Worm (Caenorhabditis elegans) whole organism, L4/young adult: ENCODE results near the gene F18H3.1.

Experiments used
- W03F9.2 ChIP-seq: fragments of 150-350 bp; optimal IDR thresholded peaks from 2 replicates; lab custom pipeline; 2014; ENCODE audit warnings: missing biosample characterization, missing genetic modification characterization
- dao-5 ChIP-seq: sonication (generic microtip); optimal IDR thresholded peaks from 2 replicates; lab custom pipeline; 2016; ENCODE audit warnings: missing genotype, missing genetic modification characterization, moderate library complexity, missing compliant biosample characterization
- him-1 ChIP-seq: sonication (generic microtip); optimal IDR thresholded peaks from 2 replicates; lab custom pipeline; 2016; ENCODE audit warnings: missing genotype, missing genetic modification reagents, missing genetic modification characterization, missing compliant biosample characterization

The F18H3.1 gene

DNA sequence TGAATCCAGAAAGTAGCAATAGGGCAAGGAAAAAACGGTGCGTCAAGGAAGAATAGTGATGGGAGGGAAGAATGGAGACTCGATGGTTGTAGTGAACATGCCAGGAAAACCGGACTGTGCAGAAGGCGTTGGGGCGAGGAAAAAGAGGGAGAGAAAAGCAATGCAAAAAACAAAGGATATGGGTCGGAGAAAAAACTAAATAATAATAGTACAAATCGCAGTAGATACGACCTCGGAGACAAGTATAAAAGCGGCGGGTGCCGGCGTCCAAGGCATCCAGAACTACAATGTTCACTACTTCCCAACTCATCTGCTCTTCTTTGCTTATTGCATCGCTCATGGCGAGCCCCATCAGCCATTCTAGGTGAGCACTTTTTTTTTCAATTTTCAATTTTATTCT is 17.3 kb downstream of the F18H3.1 start, which contains the start of gene R01E6.5:
Gene R01E6.5 (plus strand): TSS at position 301 of the 400 bp plus-strand sequence.
- TF ChIP-seq him-1 (tag; lab: Kevin White, UChicago) (no peak), dao-5 (tag; lab: Kevin White, UChicago) (no peak), W03F9.2 (no peak)

DNA sequence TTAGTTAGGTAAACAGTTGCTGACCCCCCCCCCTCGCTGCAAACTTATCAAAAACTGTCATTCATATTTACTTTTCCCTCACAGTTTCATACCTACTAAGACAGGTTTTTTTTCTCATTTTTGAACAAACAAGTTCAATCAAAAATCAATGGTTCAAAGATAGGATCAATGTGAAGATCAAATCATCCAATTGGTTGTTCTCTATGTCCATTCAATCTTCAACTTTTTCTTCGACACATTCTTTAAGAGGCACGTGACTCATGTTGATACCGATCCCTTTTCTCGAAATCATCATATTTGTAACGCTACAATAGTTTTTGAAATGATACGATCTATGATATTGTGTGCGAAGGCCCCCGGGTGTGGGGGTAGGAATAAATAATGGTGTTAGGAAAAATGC is 20.2 kb downstream of the F18H3.1 start:
- TF ChIP-seq dao-5 (tag; lab: Kevin White, UChicago) (no peak), him-1 (tag; lab: Kevin White, UChicago) (no peak), W03F9.2 (no peak)

DNA sequence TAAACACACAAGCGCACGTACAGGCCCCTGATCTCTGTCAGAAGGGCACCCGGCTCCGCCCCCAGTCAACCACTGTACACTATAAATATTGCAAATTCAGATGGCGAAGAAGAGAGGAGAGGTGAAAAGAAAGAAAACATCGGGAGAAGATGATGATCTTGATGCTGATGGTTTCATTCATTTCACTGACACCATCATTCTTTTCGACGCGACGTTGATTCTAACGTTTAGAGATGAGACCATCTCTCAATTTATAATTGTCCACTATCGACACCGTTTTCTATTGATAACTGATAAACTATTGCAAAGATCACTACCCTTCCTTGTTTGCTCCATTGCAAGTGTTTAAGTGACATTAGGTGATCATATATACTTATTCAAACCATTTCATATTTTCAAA is 21.9 kb downstream of the F18H3.1 start:
- TF ChIP-seq W03F9.2 (no peak), dao-5 (tag; lab: Kevin White, UChicago) (no peak), him-1 (tag; lab: Kevin White, UChicago) (no peak)

DNA sequence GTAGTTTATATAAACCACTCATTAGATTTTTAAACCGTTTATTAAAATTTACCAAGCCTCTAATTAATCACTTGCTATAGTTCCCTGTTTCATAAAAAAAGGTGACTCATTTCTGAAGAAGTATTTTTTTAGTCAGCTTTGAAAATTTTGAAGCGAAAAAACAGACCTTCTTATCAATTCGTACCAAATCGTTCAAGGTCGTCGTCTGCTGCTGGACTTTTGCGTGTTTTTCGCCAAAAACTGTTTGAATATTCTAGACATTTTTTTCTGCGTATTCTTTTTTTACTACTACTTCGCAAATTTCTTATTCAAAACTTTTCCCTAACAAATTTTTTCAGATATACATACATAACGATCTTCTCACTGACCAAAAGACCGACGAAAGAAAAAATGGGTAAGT is 22.8 kb downstream of the F18H3.1 start, which contains the start of gene cah-4:
Gene cah-4 (plus strand): TSS at position 339 of the 400 bp plus-strand sequence.
- TF ChIP-seq W03F9.2 = no peak

DNA sequence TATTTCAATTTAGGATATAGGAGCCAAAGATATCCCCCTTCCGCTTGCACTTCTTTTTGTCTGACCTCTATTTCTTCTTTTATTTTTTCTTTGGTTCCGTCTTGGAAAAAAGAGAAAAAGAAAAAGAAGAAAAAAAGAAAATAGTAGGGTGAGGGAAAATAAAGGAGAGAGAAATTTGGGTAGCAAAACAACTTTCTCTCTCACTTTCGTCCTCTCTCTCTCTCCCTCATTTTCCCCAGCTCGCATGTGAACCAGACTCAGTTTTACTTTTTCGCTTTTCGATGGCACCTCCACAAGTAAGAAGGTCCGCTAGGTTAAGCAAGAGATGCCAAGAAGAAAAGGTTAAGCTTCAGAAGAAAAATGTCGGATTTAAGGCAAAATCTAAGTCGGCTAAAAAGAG is 23.3 kb downstream of the F18H3.1 start:
- TF ChIP-seq dao-5 (tag; lab: Kevin White, UChicago) (no peak), W03F9.2 (no peak), him-1 (tag; lab: Kevin White, UChicago) (no peak)

DNA sequence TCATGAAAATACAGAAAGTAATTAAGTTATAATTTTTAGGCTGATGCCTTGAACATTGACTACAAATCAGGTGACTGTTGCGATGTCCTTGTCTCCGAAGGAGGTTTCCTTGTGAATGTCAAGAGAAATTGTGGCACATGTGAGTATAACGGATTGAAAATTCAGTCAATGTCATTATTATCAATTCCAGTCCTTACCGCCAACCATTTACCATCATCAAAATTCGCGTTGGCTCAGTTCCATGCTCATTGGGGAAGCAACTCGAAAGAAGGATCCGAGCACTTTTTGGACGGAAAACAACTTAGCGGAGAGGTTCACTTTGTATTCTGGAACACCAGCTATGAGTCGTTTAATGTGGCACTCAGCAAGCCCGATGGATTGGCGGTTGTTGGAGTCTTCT is 23.9 kb downstream of the F18H3.1 start:
- TF ChIP-seq him-1 (tag; lab: Kevin White, UChicago) (no peak), dao-5 (tag; lab: Kevin White, UChicago) (no peak), W03F9.2 (no peak)

DNA sequence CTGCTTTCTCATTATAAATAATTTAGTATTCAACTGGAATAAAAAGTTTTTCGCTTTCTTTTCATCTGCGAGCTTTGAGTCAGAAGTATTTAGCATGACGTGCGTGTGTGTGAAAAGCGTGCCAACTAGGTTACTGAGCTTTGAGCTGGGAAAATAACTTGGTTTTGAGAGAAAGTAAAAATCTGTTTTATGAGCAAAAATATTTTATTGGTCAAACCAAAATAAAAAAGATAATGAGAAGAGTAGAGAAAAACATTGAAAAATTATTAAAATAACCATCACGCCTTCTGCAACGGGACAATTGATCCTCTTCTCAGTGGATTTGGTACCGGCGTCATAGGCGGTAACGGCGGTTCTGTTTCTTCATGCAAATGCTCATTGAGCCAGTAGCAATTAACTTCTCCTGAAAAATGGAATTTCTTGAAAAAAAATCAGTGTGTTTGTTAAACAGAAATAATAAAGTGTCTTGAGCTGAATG is 25.1 kb downstream of the F18H3.1 start:
- TF ChIP-seq W03F9.2 (no peak), dao-5 (tag; lab: Kevin White, UChicago) (no peak), him-1 (tag; lab: Kevin White, UChicago) (no peak)

DNA sequence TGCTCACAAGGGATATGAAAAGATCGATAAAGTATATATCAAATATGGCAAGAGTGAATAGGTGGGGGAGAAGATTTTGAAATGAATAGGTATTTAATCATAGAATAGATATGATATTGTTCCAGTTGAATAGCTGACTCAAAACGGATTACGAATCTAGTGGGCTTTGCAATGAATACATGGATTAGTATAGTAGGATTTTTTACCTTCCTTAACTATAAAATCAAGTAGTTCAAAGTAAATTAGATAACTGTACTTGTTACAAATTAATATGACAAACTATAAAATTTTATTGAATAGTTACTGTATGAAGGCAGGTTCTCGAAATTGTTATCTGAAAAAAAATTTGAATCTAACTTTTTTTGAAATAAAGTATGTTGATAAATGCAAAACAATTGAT is 31.4 kb downstream of the F18H3.1 start, which contains the start of gene odr-1:
Gene odr-1 (minus strand): TSS at position 101 of the 400 bp plus-strand sequence.
- no peak for TF ChIP-seq W03F9.2
- no peak for TF ChIP-seq dao-5 (tag; lab: Kevin White, UChicago)
- no peak for TF ChIP-seq him-1 (tag; lab: Kevin White, UChicago)

DNA sequence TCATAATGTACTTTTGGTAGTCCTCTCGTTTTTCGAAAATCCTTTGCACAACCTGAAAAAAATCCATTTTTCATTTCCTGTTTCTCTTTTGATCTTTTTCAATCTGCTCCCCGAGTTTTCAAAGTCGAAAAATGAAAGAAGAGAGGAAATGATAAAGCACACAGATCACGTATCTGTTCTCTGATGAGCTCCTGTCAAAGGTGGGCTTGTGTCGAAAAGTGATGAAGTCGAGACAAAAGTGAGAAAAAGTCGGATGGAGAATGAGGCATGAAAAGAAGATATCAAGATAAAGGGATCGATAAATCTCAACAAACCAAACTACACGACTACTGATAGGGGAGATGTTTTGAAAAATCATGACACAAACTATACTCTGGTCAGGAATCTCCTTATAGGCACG is 35.6 kb downstream of the F18H3.1 start:
- TF ChIP-seq him-1 (tag; lab: Kevin White, UChicago) (no peak), dao-5 (tag; lab: Kevin White, UChicago) (no peak), W03F9.2 (no peak)

DNA sequence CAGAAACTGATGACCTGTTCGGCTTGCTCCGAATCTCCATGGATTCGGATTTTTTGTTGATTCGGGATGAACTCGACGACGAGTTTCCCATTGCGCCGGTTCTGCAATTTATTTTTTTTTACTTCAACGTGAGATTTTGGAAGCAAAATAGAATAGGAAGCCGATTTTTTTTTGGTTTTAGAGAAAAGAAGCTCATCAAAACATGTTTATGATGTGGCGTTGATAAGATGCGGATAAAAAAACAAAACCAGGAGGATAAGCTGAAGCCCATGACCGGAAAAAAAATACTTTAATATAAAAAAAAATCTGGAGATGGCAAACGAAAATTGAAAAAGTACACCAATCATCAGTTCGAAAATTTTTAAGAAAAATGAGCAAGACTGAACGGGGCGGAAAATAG is 36.6 kb downstream of the F18H3.1 start, which contains the start of gene glb-20:
Gene glb-20 (minus strand): TSS at position 101 of the 400 bp plus-strand sequence.
- TF ChIP-seq dao-5 (tag; lab: Kevin White, UChicago) (no peak), W03F9.2 (no peak), him-1 (tag; lab: Kevin White, UChicago) (no peak)

DNA sequence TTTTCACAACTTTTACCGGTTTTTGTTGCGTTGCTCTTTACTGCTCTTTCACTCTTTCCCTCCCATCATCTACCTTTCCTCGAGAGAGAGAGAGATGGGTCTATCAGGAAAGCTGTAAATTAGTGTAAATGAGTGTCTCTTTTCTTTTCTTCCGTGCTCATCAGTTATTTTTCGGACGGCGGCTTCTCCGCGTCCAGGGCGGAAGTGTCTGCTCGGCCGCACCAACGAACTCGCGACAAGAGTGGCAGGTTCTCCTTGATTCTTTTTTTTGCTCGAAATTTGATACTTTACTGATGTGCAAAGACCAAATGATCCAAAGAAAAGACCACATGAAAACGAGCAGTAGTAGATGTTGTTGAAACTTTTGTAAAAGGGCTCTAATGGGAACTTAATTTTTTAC is 39.2 kb downstream of the F18H3.1 start:
- TF ChIP-seq W03F9.2 = no peak
- no peak for TF ChIP-seq him-1 (tag; lab: Kevin White, UChicago)
- no peak for TF ChIP-seq dao-5 (tag; lab: Kevin White, UChicago)

DNA sequence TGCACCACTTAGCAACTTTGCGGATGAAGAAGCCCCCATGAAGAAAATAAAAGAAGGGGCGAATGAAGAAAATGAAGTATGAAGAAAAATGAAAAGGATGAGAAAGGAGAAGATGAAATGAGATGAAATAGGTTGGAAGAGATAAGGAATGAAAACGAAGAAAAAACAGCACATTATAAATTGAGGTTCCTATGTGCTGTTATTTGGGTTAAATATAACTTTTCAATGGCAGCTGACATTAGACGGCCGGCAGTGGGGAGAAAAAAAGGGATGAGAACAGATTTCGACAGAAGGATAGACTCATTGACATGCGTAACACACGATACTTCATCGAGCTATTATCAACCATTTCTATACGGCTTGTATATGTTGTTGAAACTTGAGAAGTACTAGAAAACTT is 42.5 kb downstream of the F18H3.1 start:
- TF ChIP-seq him-1 (tag; lab: Kevin White, UChicago) (no peak), dao-5 (tag; lab: Kevin White, UChicago) (no peak), W03F9.2 (no peak)

DNA sequence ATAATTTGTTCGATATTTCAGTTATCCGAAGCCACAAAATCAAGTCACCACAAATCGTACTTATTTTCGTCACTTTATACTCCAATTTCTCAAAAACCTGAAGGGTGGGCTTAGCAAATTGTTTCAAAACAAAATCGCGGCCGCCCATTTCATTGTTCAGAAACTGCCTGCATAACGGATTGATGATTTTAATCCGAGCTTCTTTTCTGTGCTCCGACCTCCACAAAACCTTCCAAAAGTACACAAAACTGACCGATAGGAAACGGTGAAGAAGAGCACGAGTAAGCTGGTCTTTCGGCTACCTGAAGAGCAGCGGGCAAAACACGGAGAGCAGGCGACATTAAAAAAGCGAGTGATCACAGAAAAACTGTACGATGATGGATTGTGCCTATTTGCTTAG is 47.0 kb downstream of the F18H3.1 start, which contains the start of gene R01E6.2:
Gene R01E6.2 (minus strand): TSS at position 101 of the 400 bp plus-strand sequence.
- no peak for TF ChIP-seq him-1 (tag; lab: Kevin White, UChicago)
- TF ChIP-seq dao-5 (tag; lab: Kevin White, UChicago) = no peak
- no peak for TF ChIP-seq W03F9.2

DNA sequence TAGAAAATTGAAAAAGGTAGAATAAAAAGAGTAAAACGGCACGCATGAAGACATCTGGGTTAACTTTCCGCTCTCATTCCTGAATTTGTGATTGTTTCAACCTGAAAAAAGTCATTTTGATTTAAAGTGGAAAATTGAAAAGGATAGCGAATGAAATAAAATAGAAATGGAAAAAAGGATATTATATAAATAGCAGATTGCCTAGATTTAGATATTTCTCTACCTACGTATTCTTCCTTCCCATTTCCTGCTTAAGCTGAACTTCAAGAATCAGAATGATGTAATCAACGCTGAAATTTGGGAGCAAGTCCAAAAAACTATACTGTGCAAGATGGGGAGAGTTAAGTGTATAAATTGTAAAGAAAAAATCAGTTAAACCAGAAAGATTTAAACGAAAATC is 50.4 kb downstream of the F18H3.1 start, which contains the start of gene R01E6.7:
Gene R01E6.7 (minus strand): TSS at position 101 of the 400 bp plus-strand sequence.
- TF ChIP-seq him-1 (tag; lab: Kevin White, UChicago) (no peak), dao-5 (tag; lab: Kevin White, UChicago) (no peak), W03F9.2 (no peak)
